Worm (Caenorhabditis elegans) whole organism, L1 larva: ENCODE data around the gene ZK380.2.

Experiments
- tbx-2 ChIP-seq: sonication (generic microtip); optimal IDR thresholded peaks from 2 replicates; lab custom pipeline; 2016; ENCODE audit warnings: missing genetic modification characterization, missing compliant biosample characterization
- unc-62 ChIP-seq: fragments of 150-350 bp; optimal IDR thresholded peaks from 2 replicates; lab custom pipeline; 2014; ENCODE audit warnings: missing biosample characterization, missing genetic modification reagents, missing genetic modification characterization
- unc-86 ChIP-seq: sonication (generic microtip); optimal IDR thresholded peaks from 2 replicates; lab custom pipeline; 2016; ENCODE audit warnings: missing genetic modification characterization, missing compliant biosample characterization
- ztf-11 ChIP-seq, 2 experiments: sonication (generic microtip); optimal IDR thresholded peaks; 2 replicates each; lab custom pipeline; 2016 to 2017; ENCODE audit warnings: missing genetic modification characterization in 2 of 2, missing biosample characterization in 1 of 2, missing compliant biosample characterization in 1 of 2

ce11 chrX:1667056-1667455 lies 35.8 kb downstream of the ZK380.2 start:
- no peak for TF ChIP-seq unc-86 (tag; lab: Kevin White, UChicago)
- no peak for TF ChIP-seq tbx-2
- TF ChIP-seq unc-62 (GFP tag; lab: Kevin White, UChicago): no peak
- no peak for TF ChIP-seq ztf-11 (tag; optimal IDR thresholded peaks at IDR 0.05; lab: Kevin White, UChicago)
